Worm (Caenorhabditis elegans) whole organism, mixed stage, embryonic: ENCODE data around the gene C55A6.1.

ENCODE experiments used
- M03D4.4 ChIP-seq: sonication (generic microtip); optimal IDR thresholded peaks from 2 replicates; lab custom pipeline; 2017; ENCODE audit warnings: mild to moderate bottlenecking, missing genetic modification characterization, missing compliant biosample characterization
- bed-3 ChIP-seq: fragments of 200-800 bp; sonication (Bioruptor generic); optimal IDR thresholded peaks from 3 replicates; lab custom pipeline; 2018; ENCODE audit warnings: mild to moderate bottlenecking, missing genetic modification characterization, moderate library complexity, missing compliant biosample characterization
- blmp-1 ChIP-seq: fragments of 150-350 bp; optimal IDR thresholded peaks from 2 replicates; lab custom pipeline; 2014; ENCODE audit warnings: missing biosample characterization, missing genetic modification characterization
- ceh-39 ChIP-seq: fragments of 150-350 bp; optimal IDR thresholded peaks from 2 replicates; lab custom pipeline; 2014; ENCODE audit warnings: missing biosample characterization, missing genetic modification characterization
- ceh-43 ChIP-seq: fragments of 200-800 bp; sonication (Bioruptor generic); optimal IDR thresholded peaks from 2 replicates; lab custom pipeline; 2018; ENCODE audit warnings: mild to moderate bottlenecking, missing genetic modification characterization, moderate library complexity, missing compliant biosample characterization
- ceh-83 ChIP-seq: fragments of 200-800 bp; sonication (Bioruptor generic); optimal IDR thresholded peaks from 2 replicates; lab custom pipeline; 2018; ENCODE audit warnings: mild to moderate bottlenecking, missing genetic modification characterization, missing compliant biosample characterization
- ces-1 ChIP-seq: fragments of 150-350 bp; optimal IDR thresholded peaks from 2 replicates; lab custom pipeline; 2014; ENCODE audit warnings: missing biosample characterization, missing genetic modification reagents, missing genetic modification characterization
- cnd-1 ChIP-seq: fragments of 200-800 bp; sonication (Bioruptor generic); optimal IDR thresholded peaks from 2 replicates; lab custom pipeline; 2018; ENCODE audit warnings: mild to moderate bottlenecking, missing genetic modification characterization, missing compliant biosample characterization
- drap-1 ChIP-seq: fragments of 200-800 bp; sonication (Bioruptor generic); optimal IDR thresholded peaks from 3 replicates; lab custom pipeline; 2018; ENCODE audit warnings: mild to moderate bottlenecking, missing genetic modification characterization, missing compliant biosample characterization
- elt-1 ChIP-seq: sonication (generic microtip); optimal IDR thresholded peaks from 2 replicates; lab custom pipeline; 2017; ENCODE audit warnings: missing genetic modification characterization, mild to moderate bottlenecking, missing compliant biosample characterization, antibody characterized with exemption, moderate library complexity, borderline replicate concordance; ENCODE audit not compliant: insufficient read depth
- elt-3 ChIP-seq: fragments of 150-350 bp; optimal IDR thresholded peaks from 2 replicates; lab custom pipeline; 2014; ENCODE audit warnings: missing biosample characterization, missing genetic modification characterization
- flh-1 ChIP-seq: fragments of 200-800 bp; sonication (Bioruptor generic); optimal IDR thresholded peaks from 2 replicates; lab custom pipeline; 2018; ENCODE audit warnings: mild to moderate bottlenecking, missing genetic modification characterization, moderate library complexity, missing compliant biosample characterization
- ham-2 ChIP-seq: fragments of 200-800 bp; sonication (Bioruptor generic); optimal IDR thresholded peaks from 2 replicates; lab custom pipeline; 2018; ENCODE audit warnings: mild to moderate bottlenecking, missing genetic modification characterization, missing compliant biosample characterization
- hlh-1 ChIP-seq: fragments of 150-350 bp; optimal IDR thresholded peaks from 2 replicates; lab custom pipeline; 2014; ENCODE audit warnings: missing biosample characterization, missing genetic modification reagents, missing genetic modification characterization
- lin-13 ChIP-seq: fragments of 150-350 bp; optimal IDR thresholded peaks from 2 replicates; lab custom pipeline; 2014; ENCODE audit warnings: missing biosample characterization, missing genetic modification characterization
- lin-32 ChIP-seq: fragments of 200-800 bp; sonication (Bioruptor generic); optimal IDR thresholded peaks from 2 replicates; lab custom pipeline; 2018; ENCODE audit warnings: mild to moderate bottlenecking, missing genetic modification characterization, missing compliant biosample characterization
- lsy-2 ChIP-seq: fragments of 150-350 bp; optimal IDR thresholded peaks from 2 replicates; lab custom pipeline; 2014; ENCODE audit warnings: missing biosample characterization, missing genetic modification characterization
- mab-5 ChIP-seq: fragments of 150-350 bp; optimal IDR thresholded peaks from 2 replicates; lab custom pipeline; 2014; ENCODE audit warnings: missing biosample characterization, missing genetic modification characterization
- mep-1 ChIP-seq: fragments of 150-350 bp; optimal IDR thresholded peaks from 2 replicates; lab custom pipeline; 2017; ENCODE audit warnings: missing biosample characterization, missing genetic modification reagents, missing genetic modification characterization, inconsistent platforms
- nhr-12 ChIP-seq: fragments of 150-350 bp; optimal IDR thresholded peaks from 2 replicates; lab custom pipeline; 2014; ENCODE audit warnings: missing biosample characterization, missing genetic modification characterization
- nhr-2 ChIP-seq: fragments of 150-350 bp; optimal IDR thresholded peaks from 2 replicates; lab custom pipeline; 2014; ENCODE audit warnings: missing biosample characterization, missing genetic modification characterization
- nhr-237 ChIP-seq: fragments of 150-350 bp; optimal IDR thresholded peaks from 2 replicates; lab custom pipeline; 2014; ENCODE audit warnings: missing biosample characterization, missing genetic modification characterization
- nhr-28 ChIP-seq: fragments of 150-350 bp; optimal IDR thresholded peaks from 2 replicates; lab custom pipeline; 2014; ENCODE audit warnings: missing biosample characterization, missing genetic modification characterization
- pha-4 ChIP-seq: fragments of 150-350 bp; optimal IDR thresholded peaks from 2 replicates; lab custom pipeline; 2018; ENCODE audit warnings: missing biosample characterization, missing genetic modification reagents, missing genetic modification characterization
- sem-2 ChIP-seq: fragments of 200-800 bp; sonication (Bioruptor generic); optimal IDR thresholded peaks from 2 replicates; lab custom pipeline; 2018; ENCODE audit warnings: mild to moderate bottlenecking, missing genetic modification characterization, missing compliant biosample characterization
- snpc-4 ChIP-seq: fragments of 150-350 bp; optimal IDR thresholded peaks from 2 replicates; lab custom pipeline; 2014; ENCODE audit warnings: missing biosample characterization, missing genetic modification characterization
- sptf-1 ChIP-seq: sonication (generic microtip); optimal IDR thresholded peaks from 2 replicates; lab custom pipeline; 2017; ENCODE audit warnings: mild to moderate bottlenecking, missing genetic modification characterization, moderate library complexity, missing compliant biosample characterization
- tbx-8 ChIP-seq: fragments of 200-800 bp; sonication (Bioruptor generic); optimal IDR thresholded peaks from 2 replicates; lab custom pipeline; 2018; ENCODE audit warnings: mild to moderate bottlenecking, missing genetic modification characterization, moderate library complexity, missing compliant biosample characterization
- unc-120 ChIP-seq: sonication (generic microtip); optimal IDR thresholded peaks from 2 replicates; lab custom pipeline; 2017; ENCODE audit warnings: missing genetic modification characterization, missing compliant biosample characterization; ENCODE audit not compliant: poor library complexity, severe bottlenecking
- unc-39 ChIP-seq: fragments of 150-350 bp; optimal IDR thresholded peaks from 2 replicates; lab custom pipeline; 2014; ENCODE audit warnings: missing biosample characterization, missing genetic modification characterization
- unc-62 ChIP-seq: fragments of 150-350 bp; optimal IDR thresholded peaks from 2 replicates; lab custom pipeline; 2014; ENCODE audit warnings: missing biosample characterization, missing genetic modification reagents, missing genetic modification characterization
- zip-8 ChIP-seq: fragments of 150-350 bp; optimal IDR thresholded peaks from 2 replicates; lab custom pipeline; 2014; ENCODE audit warnings: missing biosample characterization, missing genetic modification characterization
- ztf-11 ChIP-seq: fragments of 150-350 bp; optimal IDR thresholded peaks from 2 replicates; lab custom pipeline; 2014; ENCODE audit warnings: missing biosample characterization, missing genetic modification characterization

Gene C55A6.1

ce11 chrV:11521448-11521847, 16.7 kb upstream of the C55A6.1 start, which contains the start of gene pafo-1:
pafo-1 (plus strand) TSS chrV:11521703.
- TF ChIP-seq lin-13 (peak; percentile 87), pha-4 (peak; percentile 70), ham-2 (GFP tag; lab: Kevin White, UChicago) (no peak), flh-1 (GFP tag; lab: Kevin White, UChicago) (no peak), lsy-2 (tag; lab: Kevin White, UChicago) (peak; percentile 75), hlh-1 (tag; lab: Kevin White, UChicago) (peak; percentile 57), tbx-8 (peak; percentile 43), ceh-83 (peak; percentile 19), ceh-39 (peak; percentile 20), M03D4.4 (tag; lab: Kevin White, UChicago) (peak; percentile 76), ceh-43 (GFP tag; lab: Kevin White, UChicago) (peak; percentile 44), drap-1 (GFP tag; lab: Kevin White, UChicago) (peak; percentile 49), bed-3 (GFP tag; lab: Kevin White, UChicago) (no peak), nhr-28 (tag; lab: Kevin White, UChicago) (no peak), cnd-1 (tag; lab: Kevin White, UChicago) (peak; percentile 47), nhr-237 (tag; lab: Kevin White, UChicago) (peak; percentile 74), sem-2 (peak; percentile 32), unc-120 (tag; lab: Kevin White, UChicago) (peak; percentile 28), sptf-1 (no peak), mep-1 (peak; percentile 80), elt-1 (tag; lab: Kevin White, UChicago) (no peak)

ce11 chrV:11520215-11520614, 15.4 kb upstream of the C55A6.1 start, which contains the start of the genes C55A6.11 and C55A6.7:
C55A6.11 (plus strand) TSS chrV:11520515.
C55A6.7 (minus strand) TSS chrV:11520530.
- TF ChIP-seq unc-62 (GFP tag; lab: Kevin White, UChicago): no peak
- TF ChIP-seq nhr-2 (tag; lab: Kevin White, UChicago): no peak
- no peak for TF ChIP-seq snpc-4 (tag; lab: Kevin White, UChicago)
- TF ChIP-seq lin-32 (GFP tag; lab: Kevin White, UChicago): no peak
- no peak for TF ChIP-seq zip-8 (tag; lab: Kevin White, UChicago)
- no peak for TF ChIP-seq bed-3 (GFP tag; lab: Kevin White, UChicago)
- TF ChIP-seq mep-1: no peak
- TF ChIP-seq tbx-8: no peak
- no peak for TF ChIP-seq ceh-39
- no peak for TF ChIP-seq unc-120 (tag; lab: Kevin White, UChicago)
- TF ChIP-seq blmp-1 (tag; lab: Kevin White, UChicago): no peak
- TF ChIP-seq unc-39 (tag; lab: Kevin White, UChicago): no peak
- TF ChIP-seq, all 35 proteins: peak for 0

- no peak for TF ChIP-seq elt-3 (tag; lab: Kevin White, UChicago)
- no peak for TF ChIP-seq lsy-2 (tag; lab: Kevin White, UChicago)
- TF ChIP-seq ztf-11: no peak
- no peak for TF ChIP-seq bed-3 (GFP tag; lab: Kevin White, UChicago)
- no peak for TF ChIP-seq pha-4
- TF ChIP-seq mep-1: no peak
- no peak for TF ChIP-seq tbx-8
- no peak for TF ChIP-seq ceh-43 (GFP tag; lab: Kevin White, UChicago)
- TF ChIP-seq cnd-1 (tag; lab: Kevin White, UChicago): no peak
- TF ChIP-seq unc-39 (tag; lab: Kevin White, UChicago): no peak
- TF ChIP-seq hlh-1 (tag; lab: Kevin White, UChicago): no peak
- no peak for TF ChIP-seq flh-1 (GFP tag; lab: Kevin White, UChicago)
- no peak for TF ChIP-seq nhr-12
- no peak for TF ChIP-seq nhr-2 (tag; lab: Kevin White, UChicago)
- no peak for TF ChIP-seq mab-5 (tag; lab: Kevin White, UChicago)
- no peak for TF ChIP-seq nhr-28 (tag; lab: Kevin White, UChicago)
- TF ChIP-seq, all 35 proteins: peak for 0
Observed at ce11 chrV:11517789-11518188, 13.0 kb upstream of the C55A6.1 start, which contains the start of gene C55A6.4. C55A6.4 (minus strand) TSS chrV:11517889.

- TF ChIP-seq sptf-1: no peak
- no peak for TF ChIP-seq ham-2 (GFP tag; lab: Kevin White, UChicago)
- TF ChIP-seq nhr-237 (tag; lab: Kevin White, UChicago): no peak
- TF ChIP-seq pha-4: no peak
- no peak for TF ChIP-seq snpc-4 (tag; lab: Kevin White, UChicago)
- TF ChIP-seq sem-2: no peak
- no peak for TF ChIP-seq elt-1 (tag; lab: Kevin White, UChicago)
- TF ChIP-seq unc-39 (tag; lab: Kevin White, UChicago): no peak
- no peak for TF ChIP-seq ces-1 (GFP tag; lab: Kevin White, UChicago)
- no peak for TF ChIP-seq drap-1 (GFP tag; lab: Kevin White, UChicago)
- no peak for TF ChIP-seq nhr-28 (tag; lab: Kevin White, UChicago)
- no peak for TF ChIP-seq ceh-43 (GFP tag; lab: Kevin White, UChicago)
- no peak for TF ChIP-seq ceh-83
- TF ChIP-seq, all 35 proteins: peak for 0
Observed at ce11 chrV:11516141-11516591, 11.4 kb upstream of the C55A6.1 start, which contains the start of gene sdz-8. sdz-8 (minus strand) TSS chrV:11516191.
